Fruit fly (Drosophila melanogaster) whole organism, wandering third instar larva: Measurements from ENCODE around the gene spdo.

Experiments used
- Abd-B ChIP-seq: fragments of >200 bp; optimal IDR thresholded peaks from 2 replicates; lab custom pipeline; 2017; ENCODE audit warnings: missing biosample characterization, missing genetic modification characterization
- CG32264 ChIP-seq: fragments of 200-800 bp; sonication (Bioruptor generic); optimal IDR thresholded peaks from 2 replicates; lab custom pipeline; 2016; ENCODE audit warnings: missing biosample characterization, missing genetic modification characterization
- CG9705 ChIP-seq: fragments of 200-800 bp; sonication (Bioruptor generic); optimal IDR thresholded peaks from 2 replicates; lab custom pipeline; 2018; ENCODE audit warnings: missing biosample characterization, mild to moderate bottlenecking, missing genetic modification characterization
- CrebA ChIP-seq: fragments of 200-800 bp; sonication (Bioruptor generic); optimal IDR thresholded peaks from 2 replicates; lab custom pipeline; 2016; ENCODE audit warnings: missing biosample characterization, mild to moderate bottlenecking, missing genetic modification characterization, borderline replicate concordance
- Dfd ChIP-seq: fragments of >200 bp; optimal IDR thresholded peaks from 2 replicates; lab custom pipeline; 2017; ENCODE audit warnings: missing biosample characterization, missing genetic modification characterization
- Dif ChIP-seq: fragments of 200-275, 200-300 bp; sonication (Bioruptor generic); optimal IDR thresholded peaks from 2 replicates; lab custom pipeline; 2018; ENCODE audit warnings: missing biosample characterization, missing genetic modification characterization; ENCODE audit not compliant: partially characterized antibody
- GATAd ChIP-seq: sonication (Bioruptor generic); optimal IDR thresholded peaks from 2 replicates; lab custom pipeline; 2016; ENCODE audit warnings: missing biosample characterization, missing genetic modification characterization
- HLH106 ChIP-seq: fragments of 200-800 bp; optimal IDR thresholded peaks from 3 replicates; lab custom pipeline; 2019; ENCODE audit warnings: missing biosample characterization, mild to moderate bottlenecking, missing genetic modification characterization, moderate library complexity
- Hnf4 ChIP-seq: fragments of 200-800 bp; sonication (Bioruptor generic); optimal IDR thresholded peaks from 2 replicates; lab custom pipeline; 2016; ENCODE audit warnings: missing biosample characterization, mild to moderate bottlenecking, missing genetic modification characterization
- Hr78 ChIP-seq: fragments of >200 bp; optimal IDR thresholded peaks from 2 replicates; lab custom pipeline; 2017; ENCODE audit warnings: missing biosample characterization, missing genetic modification characterization
- Hr83 ChIP-seq: fragments of 200-300 bp; sonication (Bioruptor generic); optimal IDR thresholded peaks from 2 replicates; lab custom pipeline; 2016; ENCODE audit warnings: missing biosample characterization, mild to moderate bottlenecking, missing genetic modification characterization, moderate library complexity; ENCODE audit not compliant: poor library complexity, severe bottlenecking
- Jra ChIP-seq: sonication (Bioruptor generic); optimal IDR thresholded peaks from 2 replicates; lab custom pipeline; 2016; ENCODE audit warnings: missing biosample characterization, missing genetic modification characterization
- Mio ChIP-seq: sonication (Bioruptor generic); optimal IDR thresholded peaks from 2 replicates; lab custom pipeline; 2016; ENCODE audit warnings: missing biosample characterization, missing genetic modification characterization
- Myc ChIP-seq: fragments of >200 bp; optimal IDR thresholded peaks from 2 replicates; lab custom pipeline; 2017
- N ChIP-seq: fragments of >200 bp; optimal IDR thresholded peaks from 2 replicates; lab custom pipeline; 2018; ENCODE audit warnings: missing biosample characterization, missing external identifiers, missing genetic modification characterization
- OdsH ChIP-seq: fragments of 200-800 bp; sonication (Bioruptor generic); optimal IDR thresholded peaks from 2 replicates; lab custom pipeline; 2016; ENCODE audit warnings: missing biosample characterization, mild to moderate bottlenecking, missing genetic modification characterization
- Rel ChIP-seq, 2 experiments: fragments of 200-800 bp; sonication (Bioruptor generic) in 1 of 2; optimal IDR thresholded peaks; 2 replicates in 1 of 2; 3 replicates in 1 of 2; lab custom pipeline; 2016 to 2019; ENCODE audit warnings: mild to moderate bottlenecking in 2 of 2, missing biosample characterization in 2 of 2, missing genetic modification characterization in 2 of 2, moderate library complexity in 1 of 2
- Sp1 ChIP-seq: fragments of 200-800 bp; sonication (Bioruptor generic); optimal IDR thresholded peaks from 3 replicates; lab custom pipeline; 2019; ENCODE audit warnings: missing biosample characterization, mild to moderate bottlenecking, missing genetic modification characterization, moderate library complexity
- Vsx2 ChIP-seq: fragments of 200-300, 225-300 bp; sonication (Bioruptor generic); optimal IDR thresholded peaks from 2 replicates; lab custom pipeline; 2018; ENCODE audit warnings: missing biosample characterization, missing genetic modification characterization; ENCODE audit not compliant: partially characterized antibody
- br ChIP-seq: fragments of 200-800 bp; sonication (Bioruptor generic); optimal IDR thresholded peaks from 2 replicates; lab custom pipeline; 2016; ENCODE audit warnings: missing biosample characterization, missing genetic modification characterization
- brk ChIP-seq: fragments of 200-800 bp; sonication (Bioruptor generic); optimal IDR thresholded peaks from 2 replicates; lab custom pipeline; 2016; ENCODE audit warnings: missing biosample characterization, mild to moderate bottlenecking, missing genetic modification characterization
- dl ChIP-seq, 2 experiments: fragments of 175-275, 200-275 bp in 1 of 2; fragments of 200-275 bp in 1 of 2; sonication (Bioruptor generic); optimal IDR thresholded peaks; lab custom pipeline; 2018; ENCODE audit warnings: mild to moderate bottlenecking in 2 of 2, missing biosample characterization in 2 of 2, missing genetic modification characterization in 2 of 2, moderate library complexity in 2 of 2; ENCODE audit not compliant: partially characterized antibody in 2 of 2, insufficient read depth in 1 of 2
- dmrt93B ChIP-seq: fragments of 200-800 bp; sonication (Bioruptor generic); optimal IDR thresholded peaks from 2 replicates; lab custom pipeline; 2018; ENCODE audit warnings: missing biosample characterization, mild to moderate bottlenecking, missing genetic modification characterization
- dsf ChIP-seq: sonication (Bioruptor generic); optimal IDR thresholded peaks from 2 replicates; lab custom pipeline; 2016; ENCODE audit warnings: missing biosample characterization, missing genetic modification characterization, borderline replicate concordance
- ey ChIP-seq: fragments of 200-800 bp; sonication (Bioruptor generic); optimal IDR thresholded peaks from 2 replicates; lab custom pipeline; 2016; ENCODE audit warnings: missing biosample characterization, missing genetic modification characterization
- foxo ChIP-seq, 2 experiments: fragments of 200-800 bp; sonication (Bioruptor generic); optimal IDR thresholded peaks; 2 replicates in 1 of 2; 3 replicates in 1 of 2; lab custom pipeline; 2016 to 2017; ENCODE audit warnings: missing biosample characterization in 2 of 2, missing genetic modification characterization in 2 of 2
- fru ChIP-seq: fragments of 200-800 bp; sonication (Bioruptor generic); optimal IDR thresholded peaks from 3 replicates; lab custom pipeline; 2016; ENCODE audit warnings: missing biosample characterization, mild to moderate bottlenecking, missing genetic modification characterization
- h ChIP-seq: fragments of 200-800 bp; sonication (Bioruptor generic); optimal IDR thresholded peaks from 3 replicates; lab custom pipeline; 2016; ENCODE audit warnings: missing biosample characterization, mild to moderate bottlenecking, missing genetic modification characterization
- jim ChIP-seq: fragments of 175-275, 200-325 bp; sonication (Bioruptor generic); optimal IDR thresholded peaks from 2 replicates; lab custom pipeline; 2016; ENCODE audit warnings: missing biosample characterization, mild to moderate bottlenecking, missing genetic modification characterization
- lola ChIP-seq: fragments of >200 bp; optimal IDR thresholded peaks from 2 replicates; lab custom pipeline; 2017; ENCODE audit warnings: missing biosample characterization, missing genetic modification characterization
- pan ChIP-seq: fragments of >200 bp; optimal IDR thresholded peaks from 2 replicates; lab custom pipeline; 2017
- psq ChIP-seq: fragments of 200-800 bp; sonication (Bioruptor generic); optimal IDR thresholded peaks from 3 replicates; lab custom pipeline; 2017; ENCODE audit warnings: missing biosample characterization, mild to moderate bottlenecking, missing genetic modification characterization, moderate library complexity
- rgr ChIP-seq: fragments of 200-800 bp; sonication (Bioruptor generic); optimal IDR thresholded peaks from 3 replicates; lab custom pipeline; 2016; ENCODE audit warnings: missing biosample characterization, mild to moderate bottlenecking, missing genetic modification characterization
- sage ChIP-seq: fragments of 200-800 bp; sonication (Bioruptor generic); optimal IDR thresholded peaks from 2 replicates; lab custom pipeline; 2016; ENCODE audit warnings: missing biosample characterization, mild to moderate bottlenecking, missing genetic modification characterization
- sv ChIP-seq: fragments of 200-800 bp; sonication (Bioruptor generic); optimal IDR thresholded peaks from 3 replicates; lab custom pipeline; 2016; ENCODE audit warnings: missing biosample characterization, missing genetic modification characterization
- tai ChIP-seq: sonication (Bioruptor generic); optimal IDR thresholded peaks from 2 replicates; lab custom pipeline; 2016; ENCODE audit warnings: missing biosample characterization, missing genetic modification characterization
- usp ChIP-seq: fragments of >200 bp; optimal IDR thresholded peaks from 2 replicates; lab custom pipeline; 2017; ENCODE audit warnings: missing biosample characterization, missing genetic modification characterization
- woc ChIP-seq: sonication (Bioruptor generic); optimal IDR thresholded peaks from 2 replicates; lab custom pipeline; 2016; ENCODE audit warnings: missing biosample characterization, mild to moderate bottlenecking, missing genetic modification characterization

spdo gene

dm6 chr3R:30461608-30462243, 14.8 kb upstream of the spdo start:
- TF ChIP-seq ey (peak; percentile 13), br (GFP tag; lab: Kevin White, UChicago) (peak; percentile 2), Rel (GFP tag; optimal IDR thresholded peaks at IDR 0.05; lab: Kevin White, UChicago) (no peak), Rel (tag; optimal IDR thresholded peaks at IDR 0.05; lab: Kevin White, UChicago) (no peak), CG32264 (GFP tag; lab: Kevin White, UChicago) (no peak), dmrt93B (GFP tag; lab: Kevin White, UChicago) (no peak), fru (peak; percentile 7), CrebA (GFP tag; lab: Kevin White, UChicago) (no peak), Dif (no peak), usp (no peak), psq (no peak), Hr83 (no peak), tai (GFP tag; lab: Kevin White, UChicago) (no peak), Mio (GFP tag; lab: Kevin White, UChicago) (no peak), GATAd (GFP tag; lab: Kevin White, UChicago) (no peak), sv (GFP tag; lab: Kevin White, UChicago) (no peak), woc (GFP tag; lab: Kevin White, UChicago) (peak; percentile 36), Dfd (no peak), Sp1 (GFP tag; lab: Kevin White, UChicago) (peak; percentile 46), Vsx2 (GFP tag; lab: Kevin White, UChicago) (no peak), Hnf4 (GFP tag; lab: Kevin White, UChicago) (no peak), HLH106 (tag; lab: Kevin White, UChicago) (peak; percentile 12), pan (lab: Kevin White, UChicago) (no peak), lola (GFP tag; lab: Kevin White, UChicago) (no peak), dl (GFP tag; optimal IDR thresholded peaks at IDR 0.05; lab: Kevin White, UChicago; ENCODE audit: insufficient read depth in 1 of 2, partially characterized antibody in 2 of 2) (no peak), jim (GFP tag; lab: Kevin White, UChicago) (no peak), foxo (GFP tag; optimal IDR thresholded peaks at IDR 0.05; lab: Kevin White, UChicago) (peak in 1 of 2 experiments; percentile 42), N (GFP tag; lab: Kevin White, UChicago) (no peak), Abd-B (GFP tag; lab: Kevin White, UChicago) (no peak), CG9705 (GFP tag; lab: Kevin White, UChicago) (no peak), Jra (GFP tag; lab: Kevin White, UChicago) (no peak), brk (GFP tag; lab: Kevin White, UChicago) (no peak), Myc (lab: Kevin White, UChicago) (no peak), Hr78 (GFP tag; lab: Kevin White, UChicago) (no peak), OdsH (no peak), sage (GFP tag; lab: Kevin White, UChicago) (no peak), rgr (GFP tag; lab: Kevin White, UChicago) (peak; percentile 29), h (peak; percentile 56), dsf (GFP tag; lab: Kevin White, UChicago) (no peak)

- no peak for TF ChIP-seq N (GFP tag; lab: Kevin White, UChicago)
- peak; percentile 31 for TF ChIP-seq Myc (lab: Kevin White, UChicago)
Measured at dm6 chr3R:30464244-30464643, 12.2 kb upstream of the spdo start.
